Worm (Caenorhabditis elegans) whole organism, early embryonic: ENCODE results near the gene lsy-2.

Source experiments
- B0310.2 ChIP-seq: sonication (generic microtip); optimal IDR thresholded peaks from 2 replicates; lab custom pipeline; 2016; ENCODE audit warnings: mild to moderate bottlenecking, missing genetic modification characterization, missing compliant biosample characterization
- F13C5.2 ChIP-seq: sonication (generic microtip); optimal IDR thresholded peaks from 2 replicates; lab custom pipeline; 2017; ENCODE audit warnings: mild to moderate bottlenecking, missing genetic modification characterization, inconsistent platforms, missing compliant biosample characterization
- aly-1 ChIP-seq: sonication (generic microtip); optimal IDR thresholded peaks from 2 replicates; lab custom pipeline; 2016; ENCODE audit warnings: missing genetic modification characterization, missing compliant biosample characterization
- ama-1 ChIP-seq: fragments of 150-350 bp; optimal IDR thresholded peaks from 2 replicates; lab custom pipeline; 2014
- ceh-13 ChIP-seq: fragments of 200-800 bp; sonication (Bioruptor generic); optimal IDR thresholded peaks from 2 replicates; lab custom pipeline; 2018; ENCODE audit warnings: mild to moderate bottlenecking, missing genetic modification characterization, missing compliant biosample characterization
- ceh-36 ChIP-seq: sonication (generic microtip); optimal IDR thresholded peaks from 2 replicates; lab custom pipeline; 2016; ENCODE audit warnings: missing genetic modification characterization, inconsistent platforms, missing compliant biosample characterization
- ets-7 ChIP-seq: sonication (generic microtip); optimal IDR thresholded peaks from 2 replicates; lab custom pipeline; 2016; ENCODE audit warnings: missing genotype, missing genetic modification characterization, missing compliant biosample characterization
- flt-1 ChIP-seq: fragments of 200-800 bp; sonication (Bioruptor generic); IDR thresholded peaks from 2 replicates; pipeline ENCODE4 v1.3.6; 2022; ENCODE audit warnings: missing genetic modification characterization, missing compliant biosample characterization
- hmbx-1 ChIP-seq: sonication (generic microtip); optimal IDR thresholded peaks from 2 replicates; lab custom pipeline; 2016; ENCODE audit warnings: mild to moderate bottlenecking, missing genetic modification characterization, missing compliant biosample characterization
- hmg-4 ChIP-seq: fragments of 200-800 bp; sonication (Bioruptor generic); optimal IDR thresholded peaks from 2 replicates; lab custom pipeline; 2018; ENCODE audit warnings: mild to moderate bottlenecking, missing genetic modification characterization, missing compliant biosample characterization
- hnd-1 ChIP-seq: sonication (generic microtip); optimal IDR thresholded peaks from 2 replicates; lab custom pipeline; 2016; ENCODE audit warnings: missing genetic modification characterization, missing compliant biosample characterization
- pes-1 ChIP-seq: fragments of 200-800 bp; sonication (Bioruptor generic); IDR thresholded peaks from 2 replicates; pipeline ENCODE4 v1.3.6; 2022; ENCODE audit warnings: missing genetic modification reagents, missing genetic modification characterization, missing compliant biosample characterization
- scrt-1 ChIP-seq: fragments of 200-800 bp; sonication (Bioruptor generic); IDR thresholded peaks from 2 replicates; pipeline ENCODE4 v1.3.6; 2022; ENCODE audit warnings: missing genetic modification characterization, missing compliant biosample characterization
- sea-1 ChIP-seq: fragments of 200-800 bp; sonication (Bioruptor generic); conservative IDR thresholded peaks from 2 replicates; pipeline ENCODE4 v1.3.6; 2022; ENCODE audit warnings: missing genetic modification characterization, missing compliant biosample characterization
- tbx-11 ChIP-seq: fragments of 200-800 bp; sonication (Bioruptor generic); IDR thresholded peaks from 2 replicates; pipeline ENCODE4 v1.3.6; 2022; ENCODE audit warnings: missing genetic modification characterization, missing compliant biosample characterization
- tbx-37 ChIP-seq: fragments of 200-800 bp; sonication (Bioruptor generic); conservative IDR thresholded peaks from 2 replicates; pipeline ENCODE4 v1.3.6; 2022; ENCODE audit warnings: missing genetic modification reagents, missing genetic modification characterization, missing compliant biosample characterization
- tra-4 ChIP-seq: sonication (generic microtip); optimal IDR thresholded peaks from 2 replicates; lab custom pipeline; 2017; ENCODE audit warnings: missing genetic modification characterization, missing compliant biosample characterization

lsy-2 gene

DNA sequence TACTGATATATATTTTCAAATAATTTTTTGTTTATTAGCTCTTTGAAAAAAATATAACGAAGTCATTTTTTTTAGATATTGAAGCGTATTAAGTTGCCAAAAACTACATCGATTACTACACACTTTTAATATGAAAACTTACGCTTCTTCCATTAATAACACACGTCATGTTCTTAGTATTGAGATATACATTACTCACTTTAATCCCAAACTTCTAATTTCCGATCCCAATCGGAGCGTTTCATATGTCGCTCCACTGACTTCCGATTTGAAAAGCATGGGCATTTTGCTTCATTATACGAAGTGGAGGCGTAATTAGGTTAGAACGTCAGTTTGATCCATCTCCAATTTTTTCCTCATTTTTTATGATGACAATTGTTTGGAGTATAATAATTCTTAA, 10.7 kb upstream of the lsy-2 start:
- TF ChIP-seq sea-1 (GFP tag; lab: Robert Waterston, UW) = no peak
- TF ChIP-seq B0310.2 = no peak
- no peak for TF ChIP-seq pes-1 (GFP tag; lab: Robert Waterston, UW)
- TF ChIP-seq hnd-1 (tag; lab: Kevin White, UChicago) = no peak
- no peak for TF ChIP-seq ceh-36 (tag; lab: Kevin White, UChicago)
- TF ChIP-seq ama-1 = no peak
- TF ChIP-seq ets-7 = no peak

ce11 chrX:2079536-2079935, 10.0 kb upstream of the lsy-2 start, which contains the start of gene F49H12.4:
Gene F49H12.4 (plus strand): TSS chrX:2079836.
- TF ChIP-seq ceh-13 (GFP tag; lab: Kevin White, UChicago) = no peak
- TF ChIP-seq hmbx-1 = no peak

ce11 chrX:2084019-2084418, 5.5 kb upstream of the lsy-2 start, which contains the start of gene F49H12.3:
Gene F49H12.3 (plus strand): TSS chrX:2084375.
- no peak for TF ChIP-seq sea-1 (GFP tag; lab: Robert Waterston, UW)
- TF ChIP-seq F13C5.2 (tag; lab: Kevin White, UChicago) = no peak
- TF ChIP-seq hmg-4 (GFP tag; lab: Kevin White, UChicago) = no peak
- TF ChIP-seq ets-7 = no peak
- no peak for TF ChIP-seq aly-1 (tag; lab: Kevin White, UChicago)
- no peak for TF ChIP-seq hmbx-1
- TF ChIP-seq scrt-1 (GFP tag; lab: Robert Waterston, UW) = no peak
- no peak for TF ChIP-seq pes-1 (GFP tag; lab: Robert Waterston, UW)
- no peak for TF ChIP-seq hnd-1 (tag; lab: Kevin White, UChicago)
- no peak for TF ChIP-seq ama-1

DNA sequence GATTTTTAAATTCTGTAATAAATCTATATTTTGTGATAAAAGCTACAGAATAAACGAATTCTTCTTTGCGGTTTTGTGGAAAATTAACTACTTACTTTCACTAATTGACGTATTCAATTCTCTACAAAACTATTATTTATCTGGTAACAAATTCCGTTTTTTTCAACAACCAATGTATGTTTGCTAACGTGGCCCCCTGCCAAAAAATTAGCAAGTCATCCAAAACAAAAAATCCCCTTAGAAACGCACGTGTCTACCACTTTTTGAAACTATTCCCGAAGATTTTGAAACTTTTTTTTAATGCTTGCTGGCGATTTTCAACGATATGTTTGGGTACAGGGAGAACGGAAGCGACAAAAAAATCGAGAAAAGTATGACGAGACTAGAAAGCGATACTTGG, 4.5 kb upstream of the lsy-2 start, which contains the start of gene F49H12.2:
Gene F49H12.2 (plus strand): TSS at position 301 of the 400 bp plus-strand sequence.
- no peak for TF ChIP-seq sea-1 (GFP tag; lab: Robert Waterston, UW)

ce11 chrX:2085494-2085893, 4.0 kb upstream of the lsy-2 start:
- TF ChIP-seq ceh-13 (GFP tag; lab: Kevin White, UChicago) (no peak), hnd-1 (tag; lab: Kevin White, UChicago) (no peak)

ce11 chrX:2087716-2088115, 1.8 kb upstream of the lsy-2 start:
- TF ChIP-seq B0310.2 = no peak
- no peak for TF ChIP-seq ceh-36 (tag; lab: Kevin White, UChicago)
- no peak for TF ChIP-seq tra-4 (tag; lab: Kevin White, UChicago)
- no peak for TF ChIP-seq scrt-1 (GFP tag; lab: Robert Waterston, UW)
- TF ChIP-seq hmg-4 (GFP tag; lab: Kevin White, UChicago) = no peak
- TF ChIP-seq flt-1 (GFP tag; lab: Robert Waterston, UW) = no peak

- TF ChIP-seq aly-1 (tag; lab: Kevin White, UChicago) = no peak
- TF ChIP-seq hmbx-1 = no peak
- no peak for TF ChIP-seq tbx-37 (GFP tag; lab: Robert Waterston, UW)
- no peak for TF ChIP-seq hmg-4 (GFP tag; lab: Kevin White, UChicago)
- TF ChIP-seq F13C5.2 (tag; lab: Kevin White, UChicago) = no peak
- no peak for TF ChIP-seq ets-7
- TF ChIP-seq tra-4 (tag; lab: Kevin White, UChicago) = no peak
- no peak for TF ChIP-seq tbx-11
- no peak for TF ChIP-seq ceh-13 (GFP tag; lab: Kevin White, UChicago)
- no peak for TF ChIP-seq hnd-1 (tag; lab: Kevin White, UChicago)
- TF ChIP-seq B0310.2 = no peak
- no peak for TF ChIP-seq pes-1 (GFP tag; lab: Robert Waterston, UW)
- TF ChIP-seq flt-1 (GFP tag; lab: Robert Waterston, UW) = no peak
- TF ChIP-seq ama-1 = no peak
- no peak for TF ChIP-seq sea-1 (GFP tag; lab: Robert Waterston, UW)
- no peak for TF ChIP-seq scrt-1 (GFP tag; lab: Robert Waterston, UW)
- TF ChIP-seq ceh-36 (tag; lab: Kevin White, UChicago) = no peak
Observed at ce11 chrX:2090493-2090892, 989 bp downstream of the lsy-2 start.

ce11 chrX:2093169-2093568, 3.7 kb downstream of the lsy-2 start, which contains the start of gene col-164:
Gene col-164 (plus strand): TSS chrX:2093469.
- no peak for TF ChIP-seq hmg-4 (GFP tag; lab: Kevin White, UChicago)
- no peak for TF ChIP-seq tbx-37 (GFP tag; lab: Robert Waterston, UW)

DNA sequence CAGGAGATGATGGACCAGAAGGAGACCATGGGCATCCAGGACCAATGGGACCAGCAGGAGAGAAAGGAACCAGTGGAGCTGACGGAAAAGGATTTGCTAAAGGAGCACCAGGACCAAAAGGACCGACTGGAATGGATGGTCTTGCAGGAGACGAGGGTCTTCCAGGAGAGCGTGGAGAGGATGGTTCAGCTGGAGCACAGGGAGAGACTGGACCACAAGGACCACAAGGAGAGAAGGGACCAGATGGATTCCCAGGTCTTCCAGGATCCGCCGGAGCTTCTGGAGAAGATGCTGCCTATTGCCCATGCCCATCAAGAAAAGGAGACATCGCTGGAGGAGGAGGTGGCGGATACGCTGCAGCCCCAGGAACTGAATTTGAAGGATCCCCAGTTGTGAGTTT, 4.6 kb downstream of the lsy-2 start:
- no peak for TF ChIP-seq ceh-36 (tag; lab: Kevin White, UChicago)
- TF ChIP-seq pes-1 (GFP tag; lab: Robert Waterston, UW) = no peak
- no peak for TF ChIP-seq flt-1 (GFP tag; lab: Robert Waterston, UW)
- TF ChIP-seq F13C5.2 (tag; lab: Kevin White, UChicago) = no peak
- TF ChIP-seq hmg-4 (GFP tag; lab: Kevin White, UChicago) = no peak
- TF ChIP-seq B0310.2 = no peak
- no peak for TF ChIP-seq tra-4 (tag; lab: Kevin White, UChicago)
- no peak for TF ChIP-seq hmbx-1
- no peak for TF ChIP-seq ceh-13 (GFP tag; lab: Kevin White, UChicago)
- TF ChIP-seq hnd-1 (tag; lab: Kevin White, UChicago) = no peak
